Fruit fly (Drosophila melanogaster): ENCODE results near the gene phu.
A peak's percentile ranks its signal among the peaks of the same experiment; 100 is the strongest.

Gene phu

dm6 chr3R:9527907-9528842, 33.6 kb downstream of the phu start (continued):
- TF ChIP-seq CG32532 (GFP tag; IDR thresholded peaks at IDR 0.05) (peak; percentile 98), sug (tag; optimal IDR thresholded peaks at IDR 0.05) (peak; percentile 78), CG12104 (GFP tag; optimal IDR thresholded peaks at IDR 0.05) (peak; percentile 76), Fer1 (GFP tag; optimal IDR thresholded peaks at IDR 0.05) (peak; percentile 95), dpn (GFP tag; optimal IDR thresholded peaks at IDR 0.05) (peak; percentile 84 to 92), CG11723 (GFP tag; optimal IDR thresholded peaks at IDR 0.05) (no peak), CG6854 (GFP tag; optimal IDR thresholded peaks at IDR 0.05) (peak; percentile 89), Vsx1 (GFP tag; optimal IDR thresholded peaks at IDR 0.05) (no peak), Dll (GFP tag; IDR thresholded peaks at IDR 0.05; ENCODE audit: partially characterized antibody) (no peak)

DNA sequence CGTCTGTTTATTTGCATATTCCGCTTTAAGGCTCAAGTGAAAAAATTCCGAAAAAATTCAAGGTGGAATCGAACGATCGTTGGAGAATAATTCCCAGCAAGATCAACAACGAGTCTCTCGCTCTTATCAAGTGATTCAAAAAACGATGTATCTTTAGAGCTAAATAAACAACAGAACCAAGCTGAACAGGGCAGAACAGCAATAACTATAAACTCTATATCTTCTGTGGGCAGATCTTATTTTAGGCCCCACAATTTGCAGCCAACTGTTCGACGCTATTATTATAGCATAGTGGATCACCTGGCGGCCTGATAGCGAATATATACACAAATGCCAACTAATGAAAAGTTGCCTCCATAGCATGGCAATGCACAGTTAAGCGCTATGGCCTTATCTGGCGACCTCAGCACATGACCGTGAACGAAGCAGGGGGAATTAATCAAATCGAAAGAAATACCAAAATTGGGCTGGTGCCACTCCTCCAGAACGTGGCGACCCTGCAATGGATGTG, 34.8 kb downstream of the phu start:
- TF ChIP-seq CG2199 (GFP tag; IDR thresholded peaks at IDR 0.05) (peak; percentile 81; the same call in 2 of the 3 replicates), CG7987 (GFP tag; optimal IDR thresholded peaks at IDR 0.05) (peak; percentile 79), her (GFP tag; optimal IDR thresholded peaks at IDR 0.05) (peak; percentile 19), da (GFP tag; optimal IDR thresholded peaks at IDR 0.05) (peak; percentile 14), caup (GFP tag; optimal IDR thresholded peaks at IDR 0.05; ENCODE audit: severe bottlenecking) (peak; percentile 15), CG2875 (GFP tag; optimal IDR thresholded peaks at IDR 0.05) (no peak), D19A (tag; optimal IDR thresholded peaks at IDR 0.05) (no peak), Med (GFP tag) (peak; percentile 53), Rfx (GFP tag; IDR thresholded peaks at IDR 0.05) (0 out of 2 replicates have a peak, but pooled peaks have one; percentile 4), CG2678 (tag; optimal IDR thresholded peaks at IDR 0.05) (peak; percentile 25), CG17912 (GFP tag; optimal IDR thresholded peaks at IDR 0.05) (no peak), Opbp (GFP tag; IDR thresholded peaks at IDR 0.05; ENCODE audit: partially characterized antibody) (no peak), lab (GFP tag; optimal IDR thresholded peaks at IDR 0.05) (peak; percentile 45), Dref (GFP tag; IDR thresholded peaks at IDR 0.05) (no peak), CG1792 (GFP tag; optimal IDR thresholded peaks at IDR 0.05) (peak; percentile 20), Mrtf (GFP tag; IDR thresholded peaks at IDR 0.05) (no peak), CG10543 (GFP tag; optimal IDR thresholded peaks at IDR 0.05) (peak; percentile 83), pho (GFP tag; optimal IDR thresholded peaks at IDR 0.05) (peak; percentile 15), Deaf1 (tag; optimal IDR thresholded peaks at IDR 0.05) (peak; percentile 7), Fer1 (GFP tag; optimal IDR thresholded peaks at IDR 0.05) (peak; percentile 19), CG13624 (GFP tag; optimal IDR thresholded peaks at IDR 0.05) (peak; percentile 61), mirr (GFP tag; optimal IDR thresholded peaks at IDR 0.05) (peak; percentile 80), CG14667 (GFP tag; IDR thresholded peaks at IDR 0.05) (no peak), Hr78 (GFP tag; optimal IDR thresholded peaks at IDR 0.05) (peak in 1 of 2 experiments; percentile 67), CG13894 (tag; optimal IDR thresholded peaks at IDR 0.05) (peak; percentile 98), sens (GFP tag) (peak; percentile 15), CG15514 (GFP tag; optimal IDR thresholded peaks at IDR 0.05) (peak; percentile 41), Dip2 (GFP tag; IDR thresholded peaks at IDR 0.05) (no peak), PHDP (tag; optimal IDR thresholded peaks at IDR 0.05) (no peak), tna (GFP tag; IDR thresholded peaks at IDR 0.05; ENCODE audit: partially characterized antibody) (0 out of 2 replicates have a peak, but pooled peaks have one; percentile 15), CG12769 (tag; optimal IDR thresholded peaks at IDR 0.05) (peak; percentile 62), CG2120 (GFP tag; optimal IDR thresholded peaks at IDR 0.05) (peak; percentile 51), cwo (GFP tag; optimal IDR thresholded peaks at IDR 0.05) (peak; percentile 73), exex (tag; optimal IDR thresholded peaks at IDR 0.05) (peak; percentile 72), Spps (tag; optimal IDR thresholded peaks at IDR 0.05) (no peak), tup (GFP tag; optimal IDR thresholded peaks at IDR 0.05) (no peak), sug (tag; optimal IDR thresholded peaks at IDR 0.05) (peak; percentile 81), CG18599 (GFP tag; optimal IDR thresholded peaks at IDR 0.05) (peak; percentile 57)
